Worm (Caenorhabditis elegans) whole organism, L4 larva: Measurements from ENCODE around the gene R09E10.6.

Experiments used
- D1046.2 ChIP-seq: fragments of 200-800 bp; sonication (Bioruptor generic); IDR thresholded peaks from 2 replicates; pipeline ENCODE4 v1.3.6; 2022; ENCODE audit warnings: missing genetic modification characterization, missing compliant biosample characterization
- F26F4.8 ChIP-seq: fragments of 200-800 bp; sonication (Bioruptor generic); conservative IDR thresholded peaks from 2 replicates; pipeline ENCODE4 v1.3.6; 2022; ENCODE audit warnings: missing genetic modification characterization, missing compliant biosample characterization
- ZK337.2 ChIP-seq: fragments of 200-800 bp; sonication (Bioruptor generic); IDR thresholded peaks from 2 replicates; pipeline ENCODE4 v1.3.6; 2022; ENCODE audit warnings: missing genetic modification reagents, missing genetic modification characterization, missing compliant biosample characterization
- aha-1 ChIP-seq: fragments of 150-350 bp; peaks from one replicate; lab custom pipeline; 2014; ENCODE audit warnings: missing biosample characterization, missing genetic modification characterization
- ama-1 ChIP-seq: fragments of 150-350 bp; optimal IDR thresholded peaks from 2 replicates; lab custom pipeline; 2014; ENCODE audit warnings: inconsistent platforms, mixed read lengths
- ceh-28 ChIP-seq: fragments of 150-350 bp; optimal IDR thresholded peaks from 2 replicates; lab custom pipeline; 2014; ENCODE audit warnings: missing biosample characterization, missing genetic modification reagents, missing genetic modification characterization
- ceh-44 ChIP-seq: fragments of 200-800 bp; sonication (Bioruptor generic); IDR thresholded peaks from 2 replicates; pipeline ENCODE4 v1.3.6; 2022; ENCODE audit warnings: missing genetic modification reagents, missing genetic modification characterization, missing compliant biosample characterization
- ceh-82 ChIP-seq: sonication (generic microtip); optimal IDR thresholded peaks from 2 replicates; lab custom pipeline; 2017; ENCODE audit warnings: missing biosample characterization, missing genetic modification characterization
- ces-1 ChIP-seq: fragments of 150-350 bp; sonication (generic microtip); optimal IDR thresholded peaks from 4 replicates; lab custom pipeline; 2014; ENCODE audit warnings: missing biosample characterization, missing genetic modification reagents, missing genetic modification characterization
- cey-2 ChIP-seq: sonication (generic microtip); optimal IDR thresholded peaks from 3 replicates; lab custom pipeline; 2017; ENCODE audit warnings: missing genetic modification characterization, mild to moderate bottlenecking, missing compliant biosample characterization, antibody characterized with exemption, borderline replicate concordance; ENCODE audit not compliant: insufficient read depth
- daf-12 ChIP-seq: fragments of 150-350 bp; optimal IDR thresholded peaks from 2 replicates; lab custom pipeline; 2014; ENCODE audit warnings: missing biosample characterization, missing genetic modification reagents, missing genetic modification characterization
- daf-16 ChIP-seq, 3 experiments: sonication (generic microtip); optimal IDR thresholded peaks; 2 replicates each; lab custom pipeline; 2016 to 2017; ENCODE audit warnings: missing genetic modification characterization in 3 of 3, missing genetic modification reagents in 3 of 3, mild to moderate bottlenecking in 2 of 3, missing compliant biosample characterization in 2 of 3, missing biosample characterization in 1 of 3, moderate library complexity in 1 of 3
- daf-19 ChIP-seq: fragments of 200-800 bp; sonication (Bioruptor generic); conservative IDR thresholded peaks from 2 replicates; pipeline ENCODE4 v1.3.6; 2022; ENCODE audit warnings: missing genetic modification characterization, missing compliant biosample characterization
- daf-8 ChIP-seq: fragments of 200-800 bp; sonication (Bioruptor generic); IDR thresholded peaks from 2 replicates; pipeline ENCODE4 v1.3.6; 2022; ENCODE audit warnings: missing genetic modification characterization, missing compliant biosample characterization
- dmd-6 ChIP-seq: fragments of 200-800 bp; sonication (Bioruptor generic); IDR thresholded peaks from 2 replicates; pipeline ENCODE4 v1.3.6; 2022; ENCODE audit warnings: missing genetic modification reagents, missing genetic modification characterization, missing compliant biosample characterization
- dmd-8 ChIP-seq: fragments of 200-800 bp; sonication (Bioruptor generic); IDR thresholded peaks from 2 replicates; pipeline ENCODE4 v1.3.6; 2022; ENCODE audit warnings: missing genetic modification characterization, missing compliant biosample characterization
- egl-43 ChIP-seq: fragments of 200-800 bp; sonication (Bioruptor generic); IDR thresholded peaks from 2 replicates; pipeline ENCODE4 v1.3.6; 2022; ENCODE audit warnings: missing genetic modification reagents, missing genetic modification characterization, missing compliant biosample characterization
- hlh-11 ChIP-seq: fragments of 200-800 bp; sonication (Bioruptor generic); optimal IDR thresholded peaks from 2 replicates; lab custom pipeline; 2018; ENCODE audit warnings: mild to moderate bottlenecking, missing genetic modification characterization, missing compliant biosample characterization
- lim-7 ChIP-seq: fragments of 200-800 bp; sonication (Bioruptor generic); IDR thresholded peaks from 2 replicates; pipeline ENCODE4 v1.3.6; 2022; ENCODE audit warnings: missing genetic modification characterization, missing compliant biosample characterization
- lin-13 ChIP-seq: fragments of 150-350 bp; optimal IDR thresholded peaks from 2 replicates; lab custom pipeline; 2014; ENCODE audit warnings: missing biosample characterization, missing genetic modification reagents, missing genetic modification characterization
- lin-15B ChIP-seq: fragments of 150-350 bp; sonication (generic microtip); optimal IDR thresholded peaks from 3 replicates; lab custom pipeline; 2014; ENCODE audit warnings: missing biosample characterization, missing genetic modification characterization
- madf-5 ChIP-seq, 2 experiments: fragments of 200-800 bp; sonication (Bioruptor generic); IDR thresholded peaks; 2 replicates each; pipeline ENCODE4 v1.3.6; 2022; ENCODE audit warnings: missing compliant biosample characterization in 2 of 2, missing genetic modification characterization in 2 of 2
- mdl-1 ChIP-seq, 2 experiments: fragments of 150-350 bp in 1 of 2; sonication (generic microtip) in 1 of 2; optimal IDR thresholded peaks; 2 replicates each; lab custom pipeline; 2014 to 2017; ENCODE audit warnings: missing biosample characterization in 2 of 2, missing genetic modification characterization in 2 of 2
- mxl-2 ChIP-seq: fragments of 200-800 bp; sonication (Bioruptor generic); conservative IDR thresholded peaks from 2 replicates; pipeline ENCODE4 v1.3.6; 2022; ENCODE audit warnings: missing genetic modification reagents, missing genetic modification characterization, missing compliant biosample characterization
- nhr-28 ChIP-seq: fragments of 150-350 bp; optimal IDR thresholded peaks from 2 replicates; lab custom pipeline; 2014; ENCODE audit warnings: missing biosample characterization, missing genetic modification characterization
- nhr-42 ChIP-seq: fragments of 200-800 bp; sonication (Bioruptor generic); IDR thresholded peaks from 2 replicates; pipeline ENCODE4 v1.3.6; 2022; ENCODE audit warnings: missing genetic modification characterization, missing compliant biosample characterization
- nhr-48 ChIP-seq: sonication (generic microtip); optimal IDR thresholded peaks from 2 replicates; lab custom pipeline; 2016; ENCODE audit warnings: mild to moderate bottlenecking, missing genetic modification characterization, missing compliant biosample characterization
- nhr-76 ChIP-seq: fragments of 150-350 bp; optimal IDR thresholded peaks from 2 replicates; lab custom pipeline; 2014; ENCODE audit warnings: missing biosample characterization, missing genetic modification characterization
- php-3 ChIP-seq: fragments of 200-800 bp; sonication (Bioruptor generic); IDR thresholded peaks from 2 replicates; pipeline ENCODE4 v1.3.6; 2022; ENCODE audit warnings: missing genetic modification reagents, missing genetic modification characterization, missing compliant biosample characterization
- pqm-1 ChIP-seq: sonication (generic microtip); optimal IDR thresholded peaks from 2 replicates; lab custom pipeline; 2017; ENCODE audit warnings: missing biosample characterization, missing genetic modification characterization
- sdz-12 ChIP-seq: fragments of 200-800 bp; sonication (Bioruptor generic); optimal IDR thresholded peaks from 2 replicates; lab custom pipeline; 2018; ENCODE audit warnings: mild to moderate bottlenecking, missing genetic modification characterization, missing compliant biosample characterization
- set-16 ChIP-seq: fragments of 200-800 bp; sonication (Bioruptor generic); IDR thresholded peaks from 2 replicates; pipeline ENCODE4 v1.3.6; 2022; ENCODE audit warnings: missing genetic modification reagents, missing genetic modification characterization, missing compliant biosample characterization
- snpc-1.2 ChIP-seq: fragments of 200-800 bp; sonication (Bioruptor generic); IDR thresholded peaks from 2 replicates; pipeline ENCODE4 v1.3.6; 2022; ENCODE audit warnings: missing genetic modification reagents, missing genetic modification characterization, missing compliant biosample characterization
- tra-1 ChIP-seq: fragments of 200-800 bp; sonication (Bioruptor generic); IDR thresholded peaks from 2 replicates; pipeline ENCODE4 v1.3.6; 2022; ENCODE audit warnings: missing genetic modification reagents, missing genetic modification characterization, missing compliant biosample characterization
- unc-130 ChIP-seq: sonication (generic microtip); optimal IDR thresholded peaks from 2 replicates; lab custom pipeline; 2016; ENCODE audit warnings: missing genetic modification reagents, missing genetic modification characterization, missing compliant biosample characterization
- unc-62 ChIP-seq, 3 experiments: fragments of 150-350 bp in 1 of 3; sonication (generic microtip); optimal IDR thresholded peaks in 2 of 3; peaks in 1 of 3; 1 replicate in 1 of 3; 2 replicates in 2 of 3; lab custom pipeline; 2014 to 2017; ENCODE audit warnings: missing biosample characterization in 3 of 3, missing genetic modification characterization in 3 of 3, missing genetic modification reagents in 3 of 3, missing genotype in 1 of 3
- zfp-2 ChIP-seq: sonication (generic microtip); optimal IDR thresholded peaks from 2 replicates; lab custom pipeline; 2016; ENCODE audit warnings: mild to moderate bottlenecking, missing genetic modification characterization, missing compliant biosample characterization
- zfp-3 ChIP-seq: fragments of 200-800 bp; sonication (Bioruptor generic); conservative IDR thresholded peaks from 2 replicates; pipeline ENCODE4 v1.3.6; 2022; ENCODE audit warnings: missing genetic modification reagents, missing genetic modification characterization, missing compliant biosample characterization
- ztf-11 ChIP-seq: fragments of 150-350 bp; optimal IDR thresholded peaks from 2 replicates; lab custom pipeline; 2014; ENCODE audit warnings: missing biosample characterization, missing genetic modification characterization

Gene R09E10.6

DNA sequence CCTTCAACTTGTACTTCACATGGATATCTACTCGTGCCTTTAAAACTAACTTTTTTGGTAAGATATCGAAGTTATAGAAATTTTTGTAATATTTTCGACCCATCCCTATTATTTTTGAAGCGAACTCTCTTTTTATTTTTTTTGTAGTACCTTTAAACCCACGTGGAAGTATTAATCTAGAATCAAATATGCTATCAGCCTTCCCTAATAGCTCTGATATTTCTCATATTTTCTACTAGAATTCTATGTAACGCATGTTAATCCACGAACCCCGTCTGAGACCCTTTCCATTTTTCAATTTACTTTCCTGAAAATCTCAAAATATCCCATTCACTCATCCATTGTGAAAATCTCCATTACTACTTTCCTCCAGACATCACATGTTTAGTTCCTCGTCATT, 20.6 kb downstream of the R09E10.6 start:
- peak; percentile 95 for TF ChIP-seq aha-1
- TF ChIP-seq daf-19, result no peak
- TF ChIP-seq unc-62 (GFP tag; optimal IDR thresholded peaks at IDR 0.05 in 1 of 2; lab: Kevin White, UChicago), result peak in 1 of 2 experiments; percentile 71
- TF ChIP-seq unc-62 (tag; optimal IDR thresholded peaks at IDR 0.05; lab: Kevin White, UChicago), result no peak
- TF ChIP-seq nhr-76 (tag; lab: Kevin White, UChicago), result no peak

DNA sequence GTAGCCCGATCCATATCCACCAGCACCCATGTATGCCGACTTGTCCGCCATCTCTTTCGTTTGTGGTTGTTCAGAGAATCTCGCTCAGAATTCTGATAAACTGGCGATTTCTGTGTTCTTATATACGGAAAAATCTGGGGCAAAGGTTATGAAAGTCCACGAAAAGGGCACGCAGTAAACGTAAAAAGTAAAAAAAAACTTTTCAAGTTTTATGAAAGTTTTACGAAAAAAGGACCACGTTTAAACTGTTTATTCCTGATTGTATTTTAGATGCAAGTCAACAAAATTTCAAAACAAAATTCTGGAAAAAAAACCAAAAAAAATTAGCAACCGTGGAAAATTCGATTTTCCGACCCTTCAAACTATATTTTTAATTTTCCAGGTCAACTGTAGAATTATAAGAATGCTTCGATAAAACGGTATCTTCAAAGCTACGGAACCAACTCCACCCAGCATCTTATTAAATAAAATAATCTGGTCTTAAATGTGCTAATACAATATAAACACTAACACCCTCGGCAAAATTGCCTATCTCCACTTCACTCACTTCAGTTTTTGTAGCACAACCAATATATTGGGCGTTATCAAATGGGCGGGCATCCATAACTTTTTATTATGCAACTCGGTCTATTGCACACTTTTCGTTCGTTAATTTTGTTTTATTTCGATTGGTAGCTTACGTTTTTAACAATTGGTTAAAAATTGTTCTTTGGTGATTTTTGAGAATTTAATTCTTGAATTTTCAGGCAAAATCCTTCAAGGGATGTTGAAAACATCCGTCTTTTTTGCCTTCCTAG, 24.6 kb downstream of the R09E10.6 start, which contains the start of the genes nspd-7 and Y43C5A.2:
Gene nspd-7, minus strand, starts transcription at position 51 of the 797 bp plus-strand sequence.
Gene Y43C5A.2, plus strand, starts transcription at position 747 of the 797 bp plus-strand sequence.
- TF ChIP-seq egl-43 (GFP tag; lab: Robert Waterston, UW) (no peak), hlh-11 (tag; lab: Kevin White, UChicago) (no peak), daf-8 (GFP tag; lab: Robert Waterston, UW) (no peak), mdl-1 (tag; optimal IDR thresholded peaks at IDR 0.05; lab: Kevin White, UChicago) (no peak), ceh-44 (GFP tag; lab: Robert Waterston, UW) (no peak), tra-1 (GFP tag; lab: Robert Waterston, UW) (no peak), daf-19 (no peak), ceh-28 (no peak), nhr-48 (tag; lab: Kevin White, UChicago) (no peak), php-3 (GFP tag; lab: Robert Waterston, UW) (0 out of 2 replicates have a peak, but pooled peaks have one; percentile 13), ceh-82 (no peak), set-16 (GFP tag; lab: Robert Waterston, UW) (no peak), dmd-6 (GFP tag; lab: Robert Waterston, UW) (peak; percentile 8; the same call in 1 of the 2 replicates), ama-1 (lab: Kevin White, UChicago) (no peak), lin-15B (no peak), daf-12 (tag; lab: Kevin White, UChicago) (no peak), daf-16 (GFP tag; optimal IDR thresholded peaks at IDR 0.05; lab: Kevin White, UChicago) (no peak), daf-16 (tag; optimal IDR thresholded peaks at IDR 0.05; lab: Kevin White, UChicago) (no peak), ces-1 (GFP tag; lab: Kevin White, UChicago) (no peak), sdz-12 (no peak), nhr-28 (peak; percentile 58), mxl-2 (no peak), cey-2 (tag; lab: Kevin White, UChicago) (no peak), unc-130 (GFP tag; lab: Kevin White, UChicago) (no peak), zfp-2 (tag; lab: Kevin White, UChicago) (no peak), ztf-11 (tag; lab: Kevin White, UChicago) (no peak), zfp-3 (GFP tag; lab: Robert Waterston, UW) (no peak), lin-13 (GFP tag; lab: Kevin White, UChicago) (no peak), dmd-8 (GFP tag; lab: Robert Waterston, UW) (no peak), pqm-1 (tag; lab: Kevin White, UChicago) (peak; percentile 6), unc-62 (GFP tag; optimal IDR thresholded peaks at IDR 0.05 in 1 of 2; lab: Kevin White, UChicago) (peak in 1 of 2 experiments; percentile 51), unc-62 (tag; optimal IDR thresholded peaks at IDR 0.05; lab: Kevin White, UChicago) (no peak)

- 0 out of 2 replicates have a peak, but pooled peaks have one; percentile 30 for TF ChIP-seq D1046.2 (GFP tag; lab: Robert Waterston, UW)
- TF ChIP-seq snpc-1.2 (GFP tag; lab: Robert Waterston, UW), result peak; percentile 59; the same call in 1 of the 2 replicates
- TF ChIP-seq madf-5 (GFP tag; IDR thresholded peaks at IDR 0.05; lab: Robert Waterston, UW), result peak in 1 of 2 experiments; percentile 85; a peak in 2 of 4 replicates
- 0 out of 2 replicates have a peak, but pooled peaks have one; percentile 17 for TF ChIP-seq ZK337.2
- TF ChIP-seq F26F4.8 (GFP tag; lab: Robert Waterston, UW), result 0 out of 2 replicates have a peak, but pooled peaks have one; percentile 54
- TF ChIP-seq set-16 (GFP tag; lab: Robert Waterston, UW), result peak; percentile 75
- TF ChIP-seq lim-7, result peak; percentile 66; the same call in 1 of the 2 replicates
- 0 out of 2 replicates have a peak, but pooled peaks have one; percentile 9 for TF ChIP-seq nhr-42 (GFP tag; lab: Robert Waterston, UW)
These were observed 31.0 kb downstream of the R09E10.6 start for ce11 chrIV:10262882-10263281.
